Fruit fly (Drosophila melanogaster) whole organism, embryonic: ENCODE data around the gene dikar.

Experiments
- Antp ChIP-seq: fragments of 200-800 bp; sonication (Bioruptor generic); optimal IDR thresholded peaks from 3 replicates; lab custom pipeline; 2016; ENCODE audit warnings: missing biosample characterization, missing genetic modification characterization
- Blimp-1 ChIP-seq: fragments of 200-800 bp; sonication (Bioruptor generic); optimal IDR thresholded peaks from 3 replicates; lab custom pipeline; 2018; ENCODE audit warnings: missing biosample characterization, missing genetic modification characterization, mild to moderate bottlenecking, moderate library complexity, missing genetic modification reagents
- C15 ChIP-seq: fragments of 200-800 bp; sonication (Bioruptor generic); IDR thresholded peaks from 3 replicates; pipeline ENCODE4 v1.3.6; 2022; ENCODE audit warnings: missing biosample characterization, missing genetic modification characterization
- CG10267 ChIP-seq: fragments of 200-800 bp; sonication (Bioruptor generic); optimal IDR thresholded peaks from 2 replicates; lab custom pipeline; 2018; ENCODE audit warnings: missing biosample characterization, mild to moderate bottlenecking, missing genetic modification characterization, moderate library complexity
- CG10959 ChIP-seq: fragments of 200-800 bp; sonication (Bioruptor generic); IDR thresholded peaks from 2 replicates; pipeline ENCODE4 v1.3.6; 2022; ENCODE audit warnings: missing biosample characterization, missing genetic modification characterization
- CG12219 ChIP-seq: fragments of 200-800 bp; sonication (Bioruptor generic); optimal IDR thresholded peaks from 3 replicates; lab custom pipeline; 2018; ENCODE audit warnings: missing biosample characterization, mild to moderate bottlenecking, missing genetic modification characterization
- CG12744 ChIP-seq: fragments of 200-800 bp; sonication (Bioruptor generic); optimal IDR thresholded peaks from 2 replicates; lab custom pipeline; 2016; ENCODE audit warnings: missing biosample characterization, missing genetic modification characterization
- CG14050 ChIP-seq: fragments of 200-800 bp; sonication (Bioruptor generic); IDR thresholded peaks from 3 replicates; pipeline ENCODE4 v1.3.6; 2022; ENCODE audit warnings: missing biosample characterization, missing genetic modification characterization
- CG15601 ChIP-seq: fragments of 200-800 bp; sonication (Bioruptor generic); optimal IDR thresholded peaks from 3 replicates; lab custom pipeline; 2019; ENCODE audit warnings: missing biosample characterization, mild to moderate bottlenecking, missing genetic modification characterization, moderate library complexity
- CG16815 ChIP-seq: fragments of 200-800 bp; sonication (Bioruptor generic); optimal IDR thresholded peaks from 3 replicates; lab custom pipeline; 2017; ENCODE audit warnings: missing biosample characterization, mild to moderate bottlenecking, missing genetic modification characterization
- CG17568 ChIP-seq: fragments of 200-800 bp; sonication (Bioruptor generic); optimal IDR thresholded peaks from 2 replicates; lab custom pipeline; 2018; ENCODE audit warnings: missing biosample characterization, mild to moderate bottlenecking, missing genetic modification characterization, moderate library complexity
- CG2199 ChIP-seq: fragments of 200-800 bp; sonication (Bioruptor generic); IDR thresholded peaks from 3 replicates; pipeline ENCODE4 v1.3.6; 2022; ENCODE audit warnings: missing biosample characterization, missing genetic modification characterization
- CG2202 ChIP-seq: fragments of 200-800 bp; sonication (Bioruptor generic); optimal IDR thresholded peaks from 2 replicates; lab custom pipeline; 2018; ENCODE audit warnings: missing biosample characterization, mild to moderate bottlenecking, missing genetic modification characterization
- CG2678 ChIP-seq: fragments of 200-800 bp; sonication (Bioruptor generic); optimal IDR thresholded peaks from 3 replicates; lab custom pipeline; 2019; ENCODE audit warnings: missing biosample characterization, mild to moderate bottlenecking, missing genetic modification characterization, moderate library complexity
- CG30431 ChIP-seq: fragments of 200-800 bp; sonication (Bioruptor generic); optimal IDR thresholded peaks from 2 replicates; lab custom pipeline; 2017; ENCODE audit warnings: missing biosample characterization, missing genetic modification characterization
- CG31388 ChIP-seq: fragments of 200-800 bp; sonication (Bioruptor generic); optimal IDR thresholded peaks from 2 replicates; lab custom pipeline; 2016; ENCODE audit warnings: missing biosample characterization, missing genetic modification characterization
- CG4404 ChIP-seq: fragments of 200-800 bp; sonication (Bioruptor generic); IDR thresholded peaks from 2 replicates; pipeline ENCODE4 v1.3.6; 2022; ENCODE audit warnings: missing biosample characterization, missing genetic modification characterization
- CG7786 ChIP-seq: fragments of 200-800 bp; sonication (Bioruptor generic); optimal IDR thresholded peaks from 2 replicates; lab custom pipeline; 2016; ENCODE audit warnings: missing biosample characterization, missing genetic modification characterization
- CG7928 ChIP-seq: fragments of 200-800 bp; sonication (Bioruptor generic); optimal IDR thresholded peaks from 2 replicates; lab custom pipeline; 2017; ENCODE audit warnings: missing biosample characterization, mild to moderate bottlenecking, missing genetic modification characterization
- CG9727 ChIP-seq: fragments of 200-800 bp; sonication (Bioruptor generic); optimal IDR thresholded peaks from 3 replicates; lab custom pipeline; 2017; ENCODE audit warnings: missing biosample characterization, mild to moderate bottlenecking, missing genetic modification characterization
- CG9817 ChIP-seq: fragments of 200-800 bp; sonication (Bioruptor generic); optimal IDR thresholded peaks from 2 replicates; lab custom pipeline; 2018; ENCODE audit warnings: missing biosample characterization, mild to moderate bottlenecking, missing genetic modification characterization, moderate library complexity
- ERR ChIP-seq: fragments of 200-800 bp; sonication (Bioruptor generic); optimal IDR thresholded peaks from 2 replicates; lab custom pipeline; 2016; ENCODE audit warnings: missing biosample characterization, missing genetic modification characterization
- Ets97D ChIP-seq: fragments of 200-800 bp; sonication (Bioruptor generic); optimal IDR thresholded peaks from 3 replicates; lab custom pipeline; 2016; ENCODE audit warnings: missing biosample characterization, missing genetic modification characterization
- Gsc ChIP-seq: fragments of 200-800 bp; sonication (Bioruptor generic); IDR thresholded peaks from 2 replicates; pipeline ENCODE4 v1.3.6; 2022; ENCODE audit warnings: missing biosample characterization, missing genetic modification characterization
- H15 ChIP-seq: fragments of 200-800 bp; sonication (Bioruptor generic); IDR thresholded peaks from 3 replicates; pipeline ENCODE4 v1.3.6; 2022; ENCODE audit warnings: missing biosample characterization, missing genetic modification characterization
- HLH3B ChIP-seq: fragments of 200-800 bp; sonication (Bioruptor generic); IDR thresholded peaks from 2 replicates; pipeline ENCODE4 v1.3.6; 2022; ENCODE audit warnings: missing biosample characterization, missing genetic modification characterization
- Med ChIP-seq: fragments of 200-800 bp; sonication (Bioruptor generic); peaks from one replicate; lab custom pipeline; 2016; ENCODE audit warnings: missing biosample characterization, missing genetic modification characterization, mild to moderate bottlenecking, inconsistent platforms, moderate library complexity
- NC2α ChIP-seq: fragments of 200-800 bp; sonication (Bioruptor generic); optimal IDR thresholded peaks from 2 replicates; lab custom pipeline; 2016; ENCODE audit warnings: missing biosample characterization, missing genetic modification characterization
- NC2β ChIP-seq: fragments of 200-800 bp; sonication (Bioruptor generic); optimal IDR thresholded peaks from 2 replicates; lab custom pipeline; 2016; ENCODE audit warnings: missing biosample characterization, missing genetic modification characterization
- Nf-YB ChIP-seq: fragments of 200-800 bp; sonication (Bioruptor generic); optimal IDR thresholded peaks from 3 replicates; lab custom pipeline; 2019; ENCODE audit warnings: missing biosample characterization, mild to moderate bottlenecking, missing genetic modification characterization, moderate library complexity
- Scr ChIP-seq: fragments of 200-800 bp; sonication (Bioruptor generic); IDR thresholded peaks from 2 replicates; pipeline ENCODE4 v1.3.6; 2022; ENCODE audit warnings: missing biosample characterization, missing genetic modification characterization; ENCODE audit not compliant: partially characterized antibody
- Stat92E ChIP-seq, 3 experiments: fragments of >200 bp in 2 of 3; fragments of 200-800 bp in 1 of 3; sonication (Bioruptor generic) in 1 of 3; optimal IDR thresholded peaks; 2 replicates each; lab custom pipeline; 2017 to 2019; ENCODE audit warnings: missing biosample characterization in 3 of 3, missing genetic modification characterization in 3 of 3, mild to moderate bottlenecking in 1 of 3, moderate library complexity in 1 of 3
- Vsx1 ChIP-seq: fragments of 200-800 bp; sonication (Bioruptor generic); optimal IDR thresholded peaks from 2 replicates; lab custom pipeline; 2017; ENCODE audit warnings: missing biosample characterization, mild to moderate bottlenecking, missing genetic modification characterization, missing genetic modification reagents
- btn ChIP-seq: fragments of 200-800 bp; sonication (Bioruptor generic); optimal IDR thresholded peaks from 2 replicates; lab custom pipeline; 2016; ENCODE audit warnings: missing biosample characterization, missing genetic modification characterization
- ftz-f1 ChIP-seq: fragments of 200-800 bp; sonication (Bioruptor generic); optimal IDR thresholded peaks from 2 replicates; lab custom pipeline; 2016; ENCODE audit warnings: missing biosample characterization, missing genetic modification characterization
- her ChIP-seq: fragments of 200-800 bp; sonication (Bioruptor generic); optimal IDR thresholded peaks from 2 replicates; lab custom pipeline; 2016; ENCODE audit warnings: missing biosample characterization, missing genetic modification characterization
- hth ChIP-seq: fragments of >200 bp; optimal IDR thresholded peaks from 2 replicates; lab custom pipeline; 2017; ENCODE audit warnings: inconsistent platforms
- jigr1 ChIP-seq: fragments of 200-800 bp; sonication (Bioruptor generic); IDR thresholded peaks from 3 replicates; pipeline ENCODE4 v1.3.6; 2022; ENCODE audit warnings: missing biosample characterization, missing genetic modification characterization
- lab ChIP-seq: fragments of 200-800 bp; sonication (Bioruptor generic); optimal IDR thresholded peaks from 3 replicates; lab custom pipeline; 2017; ENCODE audit warnings: missing biosample characterization, missing genetic modification characterization, mild to moderate bottlenecking, moderate library complexity, missing genetic modification reagents
- lov ChIP-seq, 2 experiments: fragments of 200-800 bp in 1 of 2; fragments of >200 bp in 1 of 2; sonication (Bioruptor generic) in 1 of 2; IDR thresholded peaks in 1 of 2; optimal IDR thresholded peaks in 1 of 2; 2 replicates in 1 of 2; 3 replicates in 1 of 2; pipeline versions ENCODE4 v1.3.6 to Lab custom; 2017 to 2022; ENCODE audit warnings: missing biosample characterization in 1 of 2, missing genetic modification characterization in 1 of 2
- maf-S ChIP-seq: fragments of 200-800 bp; sonication (Bioruptor generic); optimal IDR thresholded peaks from 2 replicates; lab custom pipeline; 2016; ENCODE audit warnings: missing biosample characterization, missing genetic modification characterization
- mirr ChIP-seq: fragments of 200-800 bp; sonication (Bioruptor generic); optimal IDR thresholded peaks from 3 replicates; lab custom pipeline; 2018; ENCODE audit warnings: missing biosample characterization, mild to moderate bottlenecking, missing genetic modification characterization
- mld ChIP-seq: fragments of 200-800 bp; sonication (Bioruptor generic); IDR thresholded peaks from 3 replicates; pipeline ENCODE4 v1.3.6; 2022; ENCODE audit warnings: missing biosample characterization, missing genetic modification characterization; ENCODE audit not compliant: partially characterized antibody
- onecut ChIP-seq: fragments of 200-800 bp; sonication (Bioruptor generic); IDR thresholded peaks from 2 replicates; pipeline ENCODE4 v1.3.6; 2022; ENCODE audit warnings: missing biosample characterization, missing genetic modification characterization
- org-1 ChIP-seq: fragments of 200-800 bp; sonication (Bioruptor generic); optimal IDR thresholded peaks from 2 replicates; lab custom pipeline; 2017; ENCODE audit warnings: missing biosample characterization, missing genetic modification characterization
- pho ChIP-seq: fragments of 200-800 bp; sonication (Bioruptor generic); optimal IDR thresholded peaks from 2 replicates; lab custom pipeline; 2016; ENCODE audit warnings: missing biosample characterization, missing genetic modification characterization
- sd ChIP-seq: fragments of 200-800 bp; sonication (Bioruptor generic); optimal IDR thresholded peaks from 3 replicates; lab custom pipeline; 2018; ENCODE audit warnings: missing biosample characterization, mild to moderate bottlenecking, missing genetic modification characterization, moderate library complexity
- slbo ChIP-seq: fragments of 200-800 bp; sonication (Bioruptor generic); IDR thresholded peaks from 2 replicates; pipeline ENCODE4 v1.3.6; 2022; ENCODE audit warnings: missing biosample characterization, missing genetic modification characterization
- so ChIP-seq: fragments of 200-800 bp; sonication (Bioruptor generic); IDR thresholded peaks from 3 replicates; pipeline ENCODE4 v1.3.6; 2022; ENCODE audit warnings: missing biosample characterization, missing genetic modification characterization
- stc ChIP-seq: fragments of 200-800 bp; sonication (Bioruptor generic); IDR thresholded peaks from 2 replicates; pipeline ENCODE4 v1.3.6; 2022; ENCODE audit warnings: missing biosample characterization, missing genetic modification characterization

Gene dikar

dm6 chr3L:6708995-6709606, 33.9 kb downstream of the dikar start (continued):
- peak; percentile 81 for TF ChIP-seq onecut (GFP tag; lab: Robert Waterston, UW)
- TF ChIP-seq CG17568 (GFP tag; lab: Kevin White, UChicago), result peak; percentile 92
- TF ChIP-seq CG9817 (tag; lab: Kevin White, UChicago), result peak; percentile 95
- TF ChIP-seq CG31388 (GFP tag; lab: Kevin White, UChicago), result peak; percentile 71
- peak; percentile 100 for TF ChIP-seq Ets97D
- peak; percentile 89 for TF ChIP-seq C15 (GFP tag; lab: Robert Waterston, UW)
- TF ChIP-seq CG9727 (GFP tag; lab: Kevin White, UChicago), result peak; percentile 78
- peak; percentile 48 for TF ChIP-seq ftz-f1
- peak; percentile 30 for TF ChIP-seq CG16815 (GFP tag; lab: Kevin White, UChicago)
- TF ChIP-seq Blimp-1 (GFP tag; lab: Kevin White, UChicago), result peak; percentile 65
- peak; percentile 83 for TF ChIP-seq Antp (GFP tag; lab: Kevin White, UChicago)
- peak; percentile 89 for TF ChIP-seq H15
- peak; percentile 84 for TF ChIP-seq HLH3B (GFP tag; lab: Robert Waterston, UW)
- peak; percentile 10 for TF ChIP-seq CG7786
- TF ChIP-seq CG2199 (GFP tag; lab: Robert Waterston, UW), result peak; percentile 97
- no peak for TF ChIP-seq btn (GFP tag; lab: Kevin White, UChicago)
- peak; percentile 42 for TF ChIP-seq Nf-YB (GFP tag; lab: Kevin White, UChicago)
- TF ChIP-seq lov (optimal IDR thresholded peaks at IDR 0.05; lab: Kevin White, UChicago), result no peak
- TF ChIP-seq lov (GFP tag; IDR thresholded peaks at IDR 0.05; lab: Robert Waterston, UW), result peak; percentile 91
- no peak for TF ChIP-seq sd
- TF ChIP-seq CG12744 (GFP tag; lab: Kevin White, UChicago), result peak; percentile 81
- peak; percentile 63 for TF ChIP-seq CG30431 (GFP tag; lab: Kevin White, UChicago)
- peak; percentile 82 for TF ChIP-seq org-1 (GFP tag; lab: Kevin White, UChicago)
- TF ChIP-seq CG7928 (GFP tag; lab: Kevin White, UChicago), result peak; percentile 61
- TF ChIP-seq stc (GFP tag; lab: Robert Waterston, UW), result peak; percentile 89
- TF ChIP-seq Scr (GFP tag; lab: Robert Waterston, UW), result no peak
- peak; percentile 77 for TF ChIP-seq CG14050 (GFP tag; lab: Robert Waterston, UW)
- no peak for TF ChIP-seq Gsc
- no peak for TF ChIP-seq jigr1
- peak; percentile 82; the same call in 2 of the 3 replicates for TF ChIP-seq so
- peak; percentile 72 for TF ChIP-seq pho
- no peak for TF ChIP-seq hth (lab: Kevin White, UChicago)
- TF ChIP-seq lab (GFP tag; lab: Kevin White, UChicago), result peak; percentile 96
- peak; percentile 74 for TF ChIP-seq CG12219 (GFP tag; lab: Kevin White, UChicago)
- no peak for TF ChIP-seq CG10959 (GFP tag; lab: Robert Waterston, UW)
- TF ChIP-seq NC2β, result peak; percentile 58
- TF ChIP-seq NC2α, result peak; percentile 7
- TF ChIP-seq Vsx1 (GFP tag; lab: Kevin White, UChicago), result peak; percentile 93
- peak; percentile 84 for TF ChIP-seq maf-S (GFP tag; lab: Kevin White, UChicago)
- peak; percentile 72 for TF ChIP-seq CG2678 (tag; lab: Kevin White, UChicago)
- TF ChIP-seq Med (GFP tag; lab: Kevin White, UChicago), result peak; percentile 97
- peak; percentile 66 for TF ChIP-seq CG15601
- no peak for TF ChIP-seq Stat92E (GFP tag; optimal IDR thresholded peaks at IDR 0.05; lab: Kevin White, UChicago)
- no peak for TF ChIP-seq mld (GFP tag; lab: Robert Waterston, UW)
- TF ChIP-seq CG2202 (tag; lab: Kevin White, UChicago), result peak; percentile 32
- peak; percentile 22 for TF ChIP-seq ERR (GFP tag; lab: Kevin White, UChicago)
- TF ChIP-seq slbo, result peak; percentile 90
- TF ChIP-seq mirr, result peak; percentile 96
- peak; percentile 41 for TF ChIP-seq CG10267 (tag; lab: Kevin White, UChicago)
- TF ChIP-seq her (GFP tag; lab: Kevin White, UChicago), result peak; percentile 70
- no peak for TF ChIP-seq CG4404 (GFP tag; lab: Robert Waterston, UW)
